Fruit fly (Drosophila melanogaster): ENCODE results near the gene Atg4a.

DNA sequence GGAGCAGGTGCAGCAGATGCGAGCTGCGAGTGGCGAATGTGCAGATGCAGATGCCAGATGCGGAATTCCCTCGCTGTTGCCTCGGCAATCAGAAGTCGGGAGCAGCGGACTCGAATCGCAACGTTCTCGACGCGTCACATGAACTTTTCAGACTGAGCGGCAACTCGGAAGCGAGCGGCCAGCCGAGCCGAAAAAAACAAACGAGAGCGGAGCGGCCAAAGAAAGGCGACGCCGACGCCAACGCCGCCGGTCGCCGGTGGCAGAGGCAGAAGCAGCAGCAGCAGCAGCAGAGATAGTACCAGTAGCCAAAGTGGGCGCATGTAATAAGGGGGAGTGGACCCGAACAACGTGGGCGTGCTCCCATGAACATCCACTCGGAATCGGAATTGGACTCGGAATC, 21.6 kb downstream of the Atg4a start, which contains the start of gene CG4629:
- TF ChIP-seq psq (GFP tag; optimal IDR thresholded peaks at IDR 0.05) (no peak), sd (tag; optimal IDR thresholded peaks at IDR 0.05) (no peak), kay (GFP tag; optimal IDR thresholded peaks at IDR 0.05) (no peak), CG13123 (GFP tag; optimal IDR thresholded peaks at IDR 0.05) (no peak), croc (GFP tag; conservative IDR thresholded peaks at IDR 0.05) (no peak), CG2889 (GFP tag; IDR thresholded peaks at IDR 0.05) (no peak), Pdp1 (GFP tag; optimal IDR thresholded peaks at IDR 0.05) (peak in 1 of 2 experiments; percentile 2), CG4328 (GFP tag; optimal IDR thresholded peaks at IDR 0.05) (no peak), Lim3 (GFP tag; IDR thresholded peaks at IDR 0.05) (no peak)

Data from whole organism, embryonic.